Worm (Caenorhabditis elegans): ENCODE results near the gene K01A12.3.
A peak's percentile ranks its signal among the peaks of the same experiment; 100 is the strongest.

The K01A12.3 gene

ce11 chrX:8597647-8598046 is 27.3 kb downstream of the K01A12.3 start, which contains the start of gene F18E9.7:
F18E9.7 (minus strand) TSS chrX:8597747.
- TF ChIP-seq nhr-25 (tag; optimal IDR thresholded peaks at IDR 0.05) (no peak), nhr-77 (tag; optimal IDR thresholded peaks at IDR 0.05) (no peak), ztf-4 (tag; optimal IDR thresholded peaks at IDR 0.05) (no peak), aly-2 (tag; optimal IDR thresholded peaks at IDR 0.05) (no peak), fos-1 (tag; optimal IDR thresholded peaks at IDR 0.05) (no peak), nhr-6 (tag; optimal IDR thresholded peaks at IDR 0.05) (no peak), peb-1 (tag; optimal IDR thresholded peaks at IDR 0.05) (no peak), zag-1 (tag; optimal IDR thresholded peaks at IDR 0.05) (no peak), nhr-129 (tag; optimal IDR thresholded peaks at IDR 0.05) (no peak), blmp-1 (tag; optimal IDR thresholded peaks at IDR 0.05; ENCODE audit: insufficient read depth) (no peak), R02D3.7 (tag; optimal IDR thresholded peaks at IDR 0.05) (no peak), sma-3 (GFP tag; optimal IDR thresholded peaks at IDR 0.05) (no peak), ztf-1 (GFP tag; conservative IDR thresholded peaks at IDR 0.05) (no peak), lsy-2 (tag; optimal IDR thresholded peaks at IDR 0.05) (no peak), alr-1 (tag; optimal IDR thresholded peaks at IDR 0.05) (no peak), lin-13 (GFP tag; optimal IDR thresholded peaks at IDR 0.05) (no peak), nhr-21 (tag; optimal IDR thresholded peaks at IDR 0.05) (no peak)

- TF ChIP-seq unc-39 (tag; optimal IDR thresholded peaks at IDR 0.05), result no peak
- no peak for TF ChIP-seq ztf-11 (tag; optimal IDR thresholded peaks at IDR 0.05)
- TF ChIP-seq lin-11 (tag; optimal IDR thresholded peaks at IDR 0.05), result no peak
- no peak for TF ChIP-seq dmd-4 (tag; optimal IDR thresholded peaks at IDR 0.05)
Measured at ce11 chrX:8592881-8593280, 32.1 kb downstream of the K01A12.3 start, which contains the start of gene nlp-7. nlp-7 (plus strand) TSS chrX:8593181.

- TF ChIP-seq Y55F3AM.14 (GFP tag; optimal IDR thresholded peaks at IDR 0.05) (no peak), sem-4 (tag; optimal IDR thresholded peaks at IDR 0.05) (no peak), nhr-25 (tag; optimal IDR thresholded peaks at IDR 0.05) (peak; percentile 51)
Measured at ce11 chrX:8585837-8586236, 39.2 kb downstream of the K01A12.3 start, which contains the start of gene F18E9.3. F18E9.3 (plus strand) TSS chrX:8586147.

ce11 chrX:8584825-8585384 is 40.1 kb downstream of the K01A12.3 start:
- TF ChIP-seq nhr-25 (tag; optimal IDR thresholded peaks at IDR 0.05) (peak; percentile 66), blmp-1 (tag; optimal IDR thresholded peaks at IDR 0.05; ENCODE audit: insufficient read depth) (peak; percentile 49), sma-9 (GFP tag; optimal IDR thresholded peaks at IDR 0.05) (peak; percentile 19), sma-9 (tag; optimal IDR thresholded peaks at IDR 0.05) (no peak), crh-2 (tag; optimal IDR thresholded peaks at IDR 0.05) (peak; percentile 17), peb-1 (tag; optimal IDR thresholded peaks at IDR 0.05) (no peak), snpc-4 (tag; optimal IDR thresholded peaks at IDR 0.05) (no peak), nhr-21 (tag; optimal IDR thresholded peaks at IDR 0.05) (no peak), mbf-1 (tag; optimal IDR thresholded peaks at IDR 0.05) (no peak), aly-2 (tag; optimal IDR thresholded peaks at IDR 0.05) (no peak)

ce11 chrX:8582767-8583360 is 42.1 kb downstream of the K01A12.3 start:
- no peak for TF ChIP-seq ztf-11 (tag; optimal IDR thresholded peaks at IDR 0.05)
- TF ChIP-seq blmp-1 (tag; optimal IDR thresholded peaks at IDR 0.05; ENCODE audit: insufficient read depth), result peak; percentile 65

- TF ChIP-seq dmd-4 (tag; optimal IDR thresholded peaks at IDR 0.05), result no peak
Measured at ce11 chrX:8581447-8581846, 43.5 kb downstream of the K01A12.3 start, which contains the start of gene F18E9.8. F18E9.8 (minus strand) TSS chrX:8581547.

ce11 chrX:8580217-8580616 is 44.8 kb downstream of the K01A12.3 start, which contains the start of gene F18E9.4:
F18E9.4 (plus strand) TSS chrX:8580517.
- TF ChIP-seq skn-1 (tag; optimal IDR thresholded peaks at IDR 0.05) (no peak), crh-2 (tag; optimal IDR thresholded peaks at IDR 0.05) (no peak), zag-1 (tag; optimal IDR thresholded peaks at IDR 0.05) (no peak), blmp-1 (tag; optimal IDR thresholded peaks at IDR 0.05; ENCODE audit: insufficient read depth) (no peak), ceh-16 (tag; optimal IDR thresholded peaks at IDR 0.05) (no peak), sma-9 (GFP tag; optimal IDR thresholded peaks at IDR 0.05) (no peak), sma-9 (tag; optimal IDR thresholded peaks at IDR 0.05) (no peak), F13H6.1 (tag; optimal IDR thresholded peaks at IDR 0.05) (no peak), ceh-82 (tag; optimal IDR thresholded peaks at IDR 0.05) (no peak), elt-3 (tag; optimal IDR thresholded peaks at IDR 0.05) (no peak), nhr-10 (tag; optimal IDR thresholded peaks at IDR 0.05) (no peak), nhr-6 (tag; optimal IDR thresholded peaks at IDR 0.05) (no peak), ama-1 (optimal IDR thresholded peaks at IDR 0.05) (no peak), R02D3.7 (tag; optimal IDR thresholded peaks at IDR 0.05) (no peak), nhr-129 (tag; optimal IDR thresholded peaks at IDR 0.05) (no peak), lin-39 (tag; optimal IDR thresholded peaks at IDR 0.05) (no peak), alr-1 (tag; optimal IDR thresholded peaks at IDR 0.05) (no peak)

All from whole organism, L2 larva.